Worm (Caenorhabditis elegans) whole organism, L2 larva: ENCODE data around the gene C07H6.9.

ENCODE experiments used
- ZK546.5 ChIP-seq: sonication (generic microtip); optimal IDR thresholded peaks from 2 replicates; lab custom pipeline; 2017; ENCODE audit warnings: missing biosample characterization, missing genetic modification characterization
- lsy-2 ChIP-seq, 2 experiments: fragments of 150-350 bp in 1 of 2; sonication (generic microtip) in 1 of 2; optimal IDR thresholded peaks; 2 replicates each; lab custom pipeline; 2014 to 2017; ENCODE audit warnings: missing biosample characterization in 2 of 2, missing genetic modification characterization in 2 of 2
- unc-39 ChIP-seq: fragments of 150-350 bp; optimal IDR thresholded peaks from 2 replicates; lab custom pipeline; 2014; ENCODE audit warnings: missing biosample characterization, missing genetic modification characterization

ce11 chrIII:7484765-7485164 lies 14.5 kb downstream of the C07H6.9 start:
- TF ChIP-seq ZK546.5 (tag; lab: Kevin White, UChicago) (no peak), lsy-2 (tag; optimal IDR thresholded peaks at IDR 0.05; lab: Kevin White, UChicago) (no peak), unc-39 (no peak)
